Fruit fly (Drosophila melanogaster): ENCODE measurements around the gene Spn.

DNA sequence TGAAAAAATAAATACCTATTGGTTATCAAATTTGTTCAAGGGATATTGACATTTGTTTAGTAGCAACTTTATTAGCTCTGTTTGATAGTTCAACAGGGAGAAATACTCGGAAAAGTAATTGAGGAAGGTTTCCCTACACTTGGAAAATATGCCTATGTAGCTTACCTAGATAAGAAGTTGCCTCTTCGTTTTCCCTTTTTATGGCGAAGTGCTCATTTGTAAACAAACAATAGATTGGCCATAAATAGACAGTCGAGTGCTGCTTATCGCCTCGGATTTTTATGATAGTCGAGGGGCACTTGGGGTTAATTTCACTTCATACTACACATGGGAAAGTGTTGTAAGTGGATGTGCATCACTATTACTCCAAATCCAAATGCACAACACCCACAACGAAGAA is 85.6 kb downstream of the Spn start:
- no peak for TF ChIP-seq Jarid2 (GFP tag; optimal IDR thresholded peaks at IDR 0.05)
- TF ChIP-seq HLH54F (GFP tag; optimal IDR thresholded peaks at IDR 0.05) = no peak
- no peak for TF ChIP-seq D19B (GFP tag; optimal IDR thresholded peaks at IDR 0.05)
- TF ChIP-seq CG18476 (GFP tag; optimal IDR thresholded peaks at IDR 0.05) = no peak
- TF ChIP-seq prd (optimal IDR thresholded peaks at IDR 0.05) = no peak
- TF ChIP-seq prd (GFP tag; IDR thresholded peaks at IDR 0.05) = no peak
- TF ChIP-seq stwl (tag; optimal IDR thresholded peaks at IDR 0.05) = peak; percentile 5
- no peak for TF ChIP-seq gfzf (GFP tag; optimal IDR thresholded peaks at IDR 0.05)
- no peak for TF ChIP-seq CG2120 (GFP tag; optimal IDR thresholded peaks at IDR 0.05)
- no peak for TF ChIP-seq HmgZ (tag; optimal IDR thresholded peaks at IDR 0.05)
- no peak for TF ChIP-seq psq (GFP tag; optimal IDR thresholded peaks at IDR 0.05)
- TF ChIP-seq Sox102F (GFP tag; optimal IDR thresholded peaks at IDR 0.05) = no peak
